Worm (Caenorhabditis elegans) whole organism, L4/young adult: Measurements from ENCODE around the gene anat-1.

Source experiments
- W03F9.2 ChIP-seq: fragments of 150-350 bp; optimal IDR thresholded peaks from 2 replicates; lab custom pipeline; 2014; ENCODE audit warnings: missing biosample characterization, missing genetic modification characterization
- dao-5 ChIP-seq: sonication (generic microtip); optimal IDR thresholded peaks from 2 replicates; lab custom pipeline; 2016; ENCODE audit warnings: missing genotype, missing genetic modification characterization, moderate library complexity, missing compliant biosample characterization
- him-1 ChIP-seq: sonication (generic microtip); optimal IDR thresholded peaks from 2 replicates; lab custom pipeline; 2016; ENCODE audit warnings: missing genotype, missing genetic modification reagents, missing genetic modification characterization, missing compliant biosample characterization

DNA sequence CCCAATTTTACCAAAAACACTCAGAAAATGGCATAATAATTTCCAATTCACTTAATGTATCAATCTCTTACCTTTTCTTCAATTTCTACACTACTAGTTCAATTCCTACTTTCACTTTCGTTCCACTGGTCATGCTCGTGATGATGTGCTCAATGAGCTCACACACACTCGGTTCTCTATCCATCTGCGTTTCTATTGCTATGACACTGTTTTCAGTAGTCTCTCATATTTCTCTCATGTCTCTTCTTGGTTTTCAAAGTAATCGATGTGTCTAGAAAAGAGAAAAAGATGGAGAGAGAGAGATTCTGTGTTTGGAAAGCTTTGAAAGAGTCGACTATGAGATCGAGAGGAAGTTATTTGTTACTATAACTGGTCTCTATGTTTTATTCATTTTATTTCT, 3.4 kb upstream of the anat-1 start:
- peak; percentile 42 for TF ChIP-seq him-1
- no peak for TF ChIP-seq dao-5
- no peak for TF ChIP-seq W03F9.2 (tag; lab: Kevin White, UChicago)
